Worm (Caenorhabditis elegans): Measurements from ENCODE around the gene sel-12.

Gene sel-12

DNA sequence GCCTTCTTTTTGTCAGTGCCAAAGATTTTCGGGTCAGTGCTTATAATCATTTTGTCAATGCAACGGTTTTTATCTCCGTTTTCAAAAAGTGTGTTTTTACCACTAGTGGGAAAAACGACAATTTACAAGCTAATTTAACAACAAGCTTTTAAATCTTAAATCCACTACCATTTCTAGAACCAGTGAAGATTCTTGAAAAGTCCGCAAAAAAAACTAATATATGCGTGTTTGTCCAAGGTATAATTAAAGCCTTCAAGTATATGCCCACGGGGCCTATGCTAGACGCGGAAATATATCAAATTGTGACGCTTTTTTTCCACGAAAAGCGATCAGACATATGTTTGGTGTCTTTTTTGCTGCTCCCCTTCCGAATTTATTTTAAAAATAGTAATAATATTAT lies 3.1 kb upstream of the sel-12 start:
- TF ChIP-seq mxl-1 (tag; optimal IDR thresholded peaks at IDR 0.05): no peak
- TF ChIP-seq lir-1 (GFP tag; conservative IDR thresholded peaks at IDR 0.05): no peak
- no peak for TF ChIP-seq tbp1 (GFP tag; optimal IDR thresholded peaks at IDR 0.05)
- no peak for TF ChIP-seq snpc-1.3 (tag; optimal IDR thresholded peaks at IDR 0.05; ENCODE audit: insufficient read depth)
- TF ChIP-seq dpl-1 (GFP tag; optimal IDR thresholded peaks at IDR 0.05): no peak
- TF ChIP-seq cebp-2 (GFP tag; IDR thresholded peaks at IDR 0.05): no peak
- TF ChIP-seq F22D6.2 (tag; optimal IDR thresholded peaks at IDR 0.05): no peak
- no peak for TF ChIP-seq snpc-1.1 (tag; optimal IDR thresholded peaks at IDR 0.05; ENCODE audit: insufficient read depth)
- TF ChIP-seq sdz-38 (tag; optimal IDR thresholded peaks at IDR 0.05): no peak
- TF ChIP-seq ets-4 (GFP tag; optimal IDR thresholded peaks at IDR 0.05): no peak

DNA sequence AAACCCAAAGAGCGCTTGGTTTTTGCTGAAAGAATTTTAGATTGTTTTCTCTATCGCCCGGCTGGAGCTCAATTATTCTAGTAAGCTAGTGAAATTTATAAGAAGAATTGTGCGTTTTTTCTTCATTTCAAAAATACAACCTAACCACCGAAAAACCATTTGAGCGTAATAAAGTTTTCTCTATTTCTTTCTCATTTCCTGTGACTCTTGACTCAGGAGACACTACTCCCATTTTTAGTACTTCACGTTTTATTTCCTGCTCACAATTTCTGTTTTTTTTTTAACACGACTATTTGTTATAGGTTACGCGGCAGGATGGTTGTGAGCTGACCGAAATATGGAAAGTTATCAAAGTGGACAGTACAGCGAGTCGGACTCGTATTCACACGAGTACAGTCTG lies 2.7 kb upstream of the sel-12 start, which contains the start of gene F35H12.6:
Gene F35H12.6, plus strand, starts transcription at position 301 of the 400 bp plus-strand sequence.
- TF ChIP-seq sea-2 (GFP tag; IDR thresholded peaks at IDR 0.05): no peak
- TF ChIP-seq lin-26 (GFP tag; IDR thresholded peaks at IDR 0.05): no peak
- TF ChIP-seq nhr-90 (tag; optimal IDR thresholded peaks at IDR 0.05): no peak
- TF ChIP-seq atf-7 (tag; optimal IDR thresholded peaks at IDR 0.05): no peak
- no peak for TF ChIP-seq cebp-1 (GFP tag; IDR thresholded peaks at IDR 0.05)
- no peak for TF ChIP-seq cebp-1 (tag; optimal IDR thresholded peaks at IDR 0.05)
- TF ChIP-seq F49E8.2 (tag; optimal IDR thresholded peaks at IDR 0.05; ENCODE audit: insufficient read depth): no peak
- TF ChIP-seq Y79H2A.3 (GFP tag; conservative IDR thresholded peaks at IDR 0.05): no peak
- TF ChIP-seq rpc-1 (optimal IDR thresholded peaks at IDR 0.05): no peak
- no peak for TF ChIP-seq rpc-1 (tag; optimal IDR thresholded peaks at IDR 0.05)
- no peak for TF ChIP-seq ztf-22 (GFP tag; optimal IDR thresholded peaks at IDR 0.05)
- no peak for TF ChIP-seq ccch-3 (GFP tag; optimal IDR thresholded peaks at IDR 0.05)
- no peak for TF ChIP-seq chd-7 (tag; optimal IDR thresholded peaks at IDR 0.05)
- TF ChIP-seq snpc-1.3 (tag; optimal IDR thresholded peaks at IDR 0.05; ENCODE audit: insufficient read depth): no peak
- TF ChIP-seq mxl-1 (tag; optimal IDR thresholded peaks at IDR 0.05): no peak
- TF ChIP-seq ekl-4 (GFP tag; IDR thresholded peaks at IDR 0.05): no peak
- no peak for TF ChIP-seq D2030.7 (GFP tag; IDR thresholded peaks at IDR 0.05)
- TF ChIP-seq dpl-1 (GFP tag; optimal IDR thresholded peaks at IDR 0.05): no peak
- no peak for TF ChIP-seq F55B11.4 (tag; optimal IDR thresholded peaks at IDR 0.05; ENCODE audit: borderline replicate concordance, insufficient read depth)

DNA sequence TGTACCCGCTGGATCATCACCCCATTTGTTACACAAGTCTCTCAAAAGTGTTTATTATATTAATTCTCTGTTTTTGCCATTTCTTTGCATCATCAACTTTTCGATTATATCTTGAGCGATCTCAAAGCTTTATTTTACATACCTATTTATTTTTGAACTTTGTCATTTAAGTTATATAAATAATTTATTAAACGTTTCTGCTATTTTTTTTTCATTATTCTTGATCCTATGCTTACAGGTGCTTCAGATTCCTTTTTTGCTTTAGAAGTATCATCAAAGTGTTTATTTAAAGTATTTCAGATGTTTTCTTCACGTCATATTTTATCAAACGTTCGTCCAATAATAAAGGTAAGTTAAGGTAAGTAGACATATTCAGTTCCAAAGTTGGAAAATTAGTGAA lies 2.4 kb downstream of the sel-12 start, which contains the start of gene F35H12.5:
Gene F35H12.5, plus strand, starts transcription at position 301 of the 400 bp plus-strand sequence.
- no peak for TF ChIP-seq ztf-26 (tag; optimal IDR thresholded peaks at IDR 0.05)
- no peak for TF ChIP-seq hmg-20 (GFP tag; IDR thresholded peaks at IDR 0.05)
- no peak for TF ChIP-seq aptf-2 (GFP tag; conservative IDR thresholded peaks at IDR 0.05)
- TF ChIP-seq lin-40 (tag; optimal IDR thresholded peaks at IDR 0.05): no peak
- TF ChIP-seq pbrm-1 (GFP tag; IDR thresholded peaks at IDR 0.05): no peak
- no peak for TF ChIP-seq snpc-3.4 (tag; optimal IDR thresholded peaks at IDR 0.05)
- no peak for TF ChIP-seq ceh-79 (tag; optimal IDR thresholded peaks at IDR 0.05)
- TF ChIP-seq F37B4.10 (GFP tag; IDR thresholded peaks at IDR 0.05): no peak
- TF ChIP-seq madf-10 (tag; optimal IDR thresholded peaks at IDR 0.05): no peak
- TF ChIP-seq chd-7 (tag; optimal IDR thresholded peaks at IDR 0.05): no peak
- TF ChIP-seq tbp1 (GFP tag; optimal IDR thresholded peaks at IDR 0.05): no peak
- TF ChIP-seq lin-54 (GFP tag; optimal IDR thresholded peaks at IDR 0.05): no peak
- no peak for TF ChIP-seq ceh-27 (GFP tag; optimal IDR thresholded peaks at IDR 0.05)
- no peak for TF ChIP-seq akir-1 (GFP tag; optimal IDR thresholded peaks at IDR 0.05)
- TF ChIP-seq F23B12.7 (tag; optimal IDR thresholded peaks at IDR 0.05; ENCODE audit: insufficient read depth): no peak
- no peak for TF ChIP-seq aptf-3 (GFP tag; IDR thresholded peaks at IDR 0.05)
